Worm (Caenorhabditis elegans) whole organism, L4 larva: ENCODE results near the gene C09G12.17.

Source experiments
- D1046.2 ChIP-seq: fragments of 200-800 bp; sonication (Bioruptor generic); IDR thresholded peaks from 2 replicates; pipeline ENCODE4 v1.3.6; 2022; ENCODE audit warnings: missing genetic modification characterization, missing compliant biosample characterization
- F26F4.8 ChIP-seq: fragments of 200-800 bp; sonication (Bioruptor generic); conservative IDR thresholded peaks from 2 replicates; pipeline ENCODE4 v1.3.6; 2022; ENCODE audit warnings: missing genetic modification characterization, missing compliant biosample characterization
- F49E8.2 ChIP-seq: sonication (generic microtip); optimal IDR thresholded peaks from 2 replicates; lab custom pipeline; 2016; ENCODE audit warnings: missing compliant biosample characterization, mild to moderate bottlenecking, missing genetic modification characterization, borderline replicate concordance
- Y105C5A.15 ChIP-seq: fragments of 200-800 bp; sonication (Bioruptor generic); IDR thresholded peaks from 2 replicates; pipeline ENCODE4 v1.3.6; 2022; ENCODE audit warnings: missing genetic modification characterization, missing compliant biosample characterization
- ZK546.5 ChIP-seq, 2 experiments: sonication (generic microtip); optimal IDR thresholded peaks; 2 replicates each; lab custom pipeline; 2017; ENCODE audit warnings: missing biosample characterization in 2 of 2, missing genetic modification characterization in 2 of 2
- aha-1 ChIP-seq: fragments of 150-350 bp; peaks from one replicate; lab custom pipeline; 2014; ENCODE audit warnings: missing biosample characterization, missing genetic modification characterization
- aly-2 ChIP-seq: sonication (generic microtip); optimal IDR thresholded peaks from 2 replicates; lab custom pipeline; 2018; ENCODE audit warnings: missing biosample characterization, missing genetic modification characterization
- ama-1 ChIP-seq: fragments of 150-350 bp; optimal IDR thresholded peaks from 2 replicates; lab custom pipeline; 2014; ENCODE audit warnings: inconsistent platforms, mixed read lengths
- arid-1 ChIP-seq: fragments of 200-800 bp; sonication (Bioruptor generic); conservative IDR thresholded peaks from 2 replicates; pipeline ENCODE4 v1.3.6; 2022; ENCODE audit warnings: missing genetic modification reagents, missing genetic modification characterization, missing compliant biosample characterization
- ceh-44 ChIP-seq: fragments of 200-800 bp; sonication (Bioruptor generic); IDR thresholded peaks from 2 replicates; pipeline ENCODE4 v1.3.6; 2022; ENCODE audit warnings: missing genetic modification reagents, missing genetic modification characterization, missing compliant biosample characterization
- ceh-62 ChIP-seq: sonication (generic microtip); optimal IDR thresholded peaks from 2 replicates; lab custom pipeline; 2017; ENCODE audit warnings: missing biosample characterization, missing genetic modification characterization
- cey-2 ChIP-seq: sonication (generic microtip); optimal IDR thresholded peaks from 3 replicates; lab custom pipeline; 2017; ENCODE audit warnings: missing genetic modification characterization, mild to moderate bottlenecking, missing compliant biosample characterization, antibody characterized with exemption, borderline replicate concordance; ENCODE audit not compliant: insufficient read depth
- ctbp-1 ChIP-seq: fragments of 200-800 bp; sonication (Bioruptor generic); IDR thresholded peaks from 2 replicates; pipeline ENCODE4 v1.3.6; 2022; ENCODE audit warnings: missing genetic modification reagents, missing genetic modification characterization, missing compliant biosample characterization
- daf-19 ChIP-seq: fragments of 200-800 bp; sonication (Bioruptor generic); conservative IDR thresholded peaks from 2 replicates; pipeline ENCODE4 v1.3.6; 2022; ENCODE audit warnings: missing genetic modification characterization, missing compliant biosample characterization
- dmd-8 ChIP-seq: fragments of 200-800 bp; sonication (Bioruptor generic); IDR thresholded peaks from 2 replicates; pipeline ENCODE4 v1.3.6; 2022; ENCODE audit warnings: missing genetic modification characterization, missing compliant biosample characterization
- egl-27 ChIP-seq: sonication (generic microtip); optimal IDR thresholded peaks from 3 replicates; lab custom pipeline; 2017; ENCODE audit warnings: missing biosample characterization, missing genetic modification reagents, missing genetic modification characterization
- egl-43 ChIP-seq: fragments of 200-800 bp; sonication (Bioruptor generic); IDR thresholded peaks from 2 replicates; pipeline ENCODE4 v1.3.6; 2022; ENCODE audit warnings: missing genetic modification reagents, missing genetic modification characterization, missing compliant biosample characterization
- fkh-10 ChIP-seq: fragments of 150-350 bp; optimal IDR thresholded peaks from 2 replicates; lab custom pipeline; 2014; ENCODE audit warnings: missing biosample characterization, missing genetic modification reagents, missing genetic modification characterization
- fos-1 ChIP-seq: fragments of 150-350 bp; optimal IDR thresholded peaks from 2 replicates; lab custom pipeline; 2014; ENCODE audit warnings: missing biosample characterization, missing genetic modification characterization
- hlh-30 ChIP-seq: sonication (generic microtip); optimal IDR thresholded peaks from 2 replicates; lab custom pipeline; 2017; ENCODE audit warnings: antibody characterized with exemption, mild to moderate bottlenecking, missing genetic modification characterization, missing compliant biosample characterization; ENCODE audit not compliant: insufficient read depth
- hmg-1.1 ChIP-seq: fragments of 200-800 bp; sonication (Bioruptor generic); IDR thresholded peaks from 2 replicates; pipeline ENCODE4 v1.3.6; 2022; ENCODE audit warnings: missing genetic modification reagents, missing genetic modification characterization, missing compliant biosample characterization
- lin-15B ChIP-seq: fragments of 150-350 bp; sonication (generic microtip); optimal IDR thresholded peaks from 3 replicates; lab custom pipeline; 2014; ENCODE audit warnings: missing biosample characterization, missing genetic modification characterization
- lin-29 ChIP-seq: fragments of 200-800 bp; sonication (Bioruptor generic); IDR thresholded peaks from 2 replicates; pipeline ENCODE4 v1.3.6; 2022; ENCODE audit warnings: missing genetic modification reagents, missing genetic modification characterization, missing compliant biosample characterization
- lir-3 ChIP-seq: sonication (generic microtip); optimal IDR thresholded peaks from 2 replicates; lab custom pipeline; 2016; ENCODE audit warnings: mild to moderate bottlenecking, missing genetic modification characterization, missing compliant biosample characterization
- lsy-2 ChIP-seq, 2 experiments: fragments of 150-350 bp in 1 of 2; sonication (generic microtip) in 1 of 2; optimal IDR thresholded peaks; 2 replicates each; lab custom pipeline; 2014 to 2017; ENCODE audit warnings: missing biosample characterization in 2 of 2, missing genetic modification characterization in 2 of 2
- mdl-1 ChIP-seq, 2 experiments: fragments of 150-350 bp in 1 of 2; sonication (generic microtip) in 1 of 2; optimal IDR thresholded peaks; 2 replicates each; lab custom pipeline; 2014 to 2017; ENCODE audit warnings: missing biosample characterization in 2 of 2, missing genetic modification characterization in 2 of 2
- mxl-2 ChIP-seq: fragments of 200-800 bp; sonication (Bioruptor generic); conservative IDR thresholded peaks from 2 replicates; pipeline ENCODE4 v1.3.6; 2022; ENCODE audit warnings: missing genetic modification reagents, missing genetic modification characterization, missing compliant biosample characterization
- mxl-3 ChIP-seq: fragments of 200-800 bp; sonication (Bioruptor generic); optimal IDR thresholded peaks from 2 replicates; lab custom pipeline; 2018; ENCODE audit warnings: mild to moderate bottlenecking, missing genetic modification characterization, missing compliant biosample characterization
- nhr-11 ChIP-seq: fragments of 150-350 bp; optimal IDR thresholded peaks from 2 replicates; lab custom pipeline; 2014; ENCODE audit warnings: missing biosample characterization, missing genetic modification characterization
- nhr-76 ChIP-seq: fragments of 150-350 bp; optimal IDR thresholded peaks from 2 replicates; lab custom pipeline; 2014; ENCODE audit warnings: missing biosample characterization, missing genetic modification characterization
- nhr-77 ChIP-seq: fragments of 150-350 bp; optimal IDR thresholded peaks from 2 replicates; lab custom pipeline; 2014; ENCODE audit warnings: missing biosample characterization, missing genetic modification characterization
- rbr-2 ChIP-seq: sonication (generic microtip); optimal IDR thresholded peaks from 2 replicates; lab custom pipeline; 2016; ENCODE audit warnings: missing genotype, missing genetic modification characterization, missing compliant biosample characterization
- sdz-12 ChIP-seq: fragments of 200-800 bp; sonication (Bioruptor generic); optimal IDR thresholded peaks from 2 replicates; lab custom pipeline; 2018; ENCODE audit warnings: mild to moderate bottlenecking, missing genetic modification characterization, missing compliant biosample characterization
- set-16 ChIP-seq: fragments of 200-800 bp; sonication (Bioruptor generic); IDR thresholded peaks from 2 replicates; pipeline ENCODE4 v1.3.6; 2022; ENCODE audit warnings: missing genetic modification reagents, missing genetic modification characterization, missing compliant biosample characterization
- snpc-4 ChIP-seq: fragments of 150-350 bp; optimal IDR thresholded peaks from 2 replicates; lab custom pipeline; 2014; ENCODE audit warnings: missing biosample characterization, missing genetic modification characterization
- unc-130 ChIP-seq: sonication (generic microtip); optimal IDR thresholded peaks from 2 replicates; lab custom pipeline; 2016; ENCODE audit warnings: missing genetic modification reagents, missing genetic modification characterization, missing compliant biosample characterization
- unc-39 ChIP-seq: sonication (generic microtip); optimal IDR thresholded peaks from 2 replicates; lab custom pipeline; 2017; ENCODE audit warnings: missing biosample characterization, missing genetic modification characterization
- unc-62 ChIP-seq, 3 experiments: fragments of 150-350 bp in 1 of 3; sonication (generic microtip); optimal IDR thresholded peaks in 2 of 3; peaks in 1 of 3; 1 replicate in 1 of 3; 2 replicates in 2 of 3; lab custom pipeline; 2014 to 2017; ENCODE audit warnings: missing biosample characterization in 3 of 3, missing genetic modification characterization in 3 of 3, missing genetic modification reagents in 3 of 3, missing genotype in 1 of 3
- zfp-3 ChIP-seq: fragments of 200-800 bp; sonication (Bioruptor generic); conservative IDR thresholded peaks from 2 replicates; pipeline ENCODE4 v1.3.6; 2022; ENCODE audit warnings: missing genetic modification reagents, missing genetic modification characterization, missing compliant biosample characterization
- ztf-11 ChIP-seq: fragments of 150-350 bp; optimal IDR thresholded peaks from 2 replicates; lab custom pipeline; 2014; ENCODE audit warnings: missing biosample characterization, missing genetic modification characterization

The C09G12.17 gene

ce11 chrIV:3524584-3525020 lies 28.3 kb upstream of the C09G12.17 start (continued):
- peak; percentile 91 for TF ChIP-seq dmd-8 (GFP tag; lab: Robert Waterston, UW)
- TF ChIP-seq unc-130 (GFP tag; lab: Kevin White, UChicago), result peak; percentile 49
- TF ChIP-seq rbr-2 (tag; lab: Kevin White, UChicago), result peak; percentile 50
- TF ChIP-seq F49E8.2 (tag; lab: Kevin White, UChicago), result peak; percentile 29

DNA sequence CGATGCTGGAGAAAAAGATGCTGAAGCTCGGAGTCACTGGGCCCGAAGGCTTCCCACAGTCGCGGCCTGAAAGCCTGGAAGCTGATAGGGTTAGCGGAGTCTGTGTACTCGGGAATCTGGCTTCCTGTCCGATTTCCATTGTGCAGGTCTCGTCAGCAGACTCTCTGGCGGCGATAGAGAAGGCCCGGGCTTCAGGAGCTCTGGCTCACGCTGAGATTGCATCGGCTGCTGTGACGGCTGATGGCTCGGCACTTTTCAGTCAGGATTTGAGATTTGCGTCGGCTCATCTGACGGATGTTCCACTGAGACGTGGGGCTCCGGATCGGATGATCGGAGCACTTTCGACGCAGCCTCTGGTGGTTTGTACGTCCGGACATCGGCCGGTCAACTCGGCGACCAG lies 27.2 kb upstream of the C09G12.17 start:
- TF ChIP-seq sdz-12, result no peak
- peak; percentile 88 for TF ChIP-seq set-16 (GFP tag; lab: Robert Waterston, UW)
- no peak for TF ChIP-seq Y105C5A.15 (GFP tag; lab: Robert Waterston, UW)

ce11 chrIV:3521710-3522109 lies 25.5 kb upstream of the C09G12.17 start:
- TF ChIP-seq set-16 (GFP tag; lab: Robert Waterston, UW) (peak; percentile 12; the same call in 1 of the 2 replicates), zfp-3 (GFP tag; lab: Robert Waterston, UW) (no peak)
- TF ChIP-seq, all 104 proteins: peak for 1

ce11 chrIV:3520957-3521356 lies 24.7 kb upstream of the C09G12.17 start:
- TF ChIP-seq mxl-2 (no peak), hmg-1.1 (GFP tag; lab: Robert Waterston, UW) (0 out of 2 replicates have a peak, but pooled peaks have one; percentile 8), fkh-10 (GFP tag; lab: Kevin White, UChicago) (peak; percentile 67), rbr-2 (tag; lab: Kevin White, UChicago) (peak; percentile 22), aha-1 (peak; percentile 29), dmd-8 (GFP tag; lab: Robert Waterston, UW) (no peak), sdz-12 (no peak), unc-62 (GFP tag; optimal IDR thresholded peaks at IDR 0.05 in 1 of 2; lab: Kevin White, UChicago) (peak in 1 of 2 experiments; percentile 53), unc-62 (tag; optimal IDR thresholded peaks at IDR 0.05; lab: Kevin White, UChicago) (no peak), lsy-2 (tag; optimal IDR thresholded peaks at IDR 0.05; lab: Kevin White, UChicago) (peak in 1 of 2 experiments; percentile 8), ctbp-1 (peak; percentile 40; the same call in 1 of the 2 replicates), D1046.2 (no peak), set-16 (GFP tag; lab: Robert Waterston, UW) (peak; percentile 16; the same call in 1 of the 2 replicates), aly-2 (tag; lab: Kevin White, UChicago) (no peak)

- no peak for TF ChIP-seq nhr-77 (tag; lab: Kevin White, UChicago)
- TF ChIP-seq lsy-2 (tag; optimal IDR thresholded peaks at IDR 0.05; lab: Kevin White, UChicago), result peak in 1 of 2 experiments; percentile 30
- no peak for TF ChIP-seq mxl-2
- TF ChIP-seq fos-1 (tag; lab: Kevin White, UChicago), result no peak
- TF ChIP-seq set-16 (GFP tag; lab: Robert Waterston, UW), result no peak
- no peak for TF ChIP-seq lin-15B (tag; lab: Kevin White, UChicago)
- TF ChIP-seq nhr-76 (tag; lab: Kevin White, UChicago), result no peak
- no peak for TF ChIP-seq lin-29 (GFP tag; lab: Robert Waterston, UW)
- peak; percentile 44 for TF ChIP-seq nhr-11 (tag; lab: Kevin White, UChicago)
- no peak for TF ChIP-seq dmd-8 (GFP tag; lab: Robert Waterston, UW)
- TF ChIP-seq egl-43 (GFP tag; lab: Robert Waterston, UW), result no peak
- no peak for TF ChIP-seq egl-27 (tag; lab: Kevin White, UChicago)
- no peak for TF ChIP-seq arid-1
- no peak for TF ChIP-seq ama-1 (lab: Kevin White, UChicago)
Observed at ce11 chrIV:3520374-3520773, 24.1 kb upstream of the C09G12.17 start.

DNA sequence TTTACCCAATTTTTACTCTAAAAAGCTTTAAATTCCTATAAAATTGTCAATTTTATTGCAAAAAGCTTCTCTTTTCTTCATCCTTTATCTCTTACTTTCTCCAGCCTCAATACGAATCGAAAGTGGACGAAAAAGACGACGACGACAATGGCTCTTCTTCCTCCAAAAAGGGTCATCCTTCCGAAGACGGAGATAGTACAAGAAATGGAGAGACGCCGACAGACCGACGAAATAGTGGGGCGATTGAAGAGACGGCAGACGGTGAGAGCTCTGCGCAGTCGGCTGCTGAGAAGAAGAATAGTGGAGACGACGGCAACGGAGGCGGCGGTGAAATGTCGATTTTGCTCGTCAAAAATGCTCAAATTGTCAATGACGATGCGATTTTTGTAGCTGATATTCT lies 23.1 kb upstream of the C09G12.17 start:
- TF ChIP-seq mxl-3 (GFP tag; lab: Kevin White, UChicago) (no peak), cey-2 (tag; lab: Kevin White, UChicago) (no peak), ztf-11 (tag; lab: Kevin White, UChicago) (no peak), F26F4.8 (GFP tag; lab: Robert Waterston, UW) (no peak), arid-1 (no peak), aha-1 (peak; percentile 63), hlh-30 (tag; lab: Kevin White, UChicago) (peak; percentile 11), ceh-62 (tag; lab: Kevin White, UChicago) (no peak), Y105C5A.15 (GFP tag; lab: Robert Waterston, UW) (no peak), sdz-12 (no peak), rbr-2 (tag; lab: Kevin White, UChicago) (peak; percentile 36), ceh-44 (GFP tag; lab: Robert Waterston, UW) (no peak), mdl-1 (tag; optimal IDR thresholded peaks at IDR 0.05; lab: Kevin White, UChicago) (no peak), nhr-77 (tag; lab: Kevin White, UChicago) (no peak), ZK546.5 (tag; optimal IDR thresholded peaks at IDR 0.05; lab: Kevin White, UChicago) (no peak), lir-3 (no peak), unc-39 (no peak), snpc-4 (tag; lab: Kevin White, UChicago) (peak; percentile 47), daf-19 (GFP tag; lab: Robert Waterston, UW) (no peak)
